Fruit fly (Drosophila melanogaster) whole organism, adult: ENCODE results near the gene COX7B.

Experiments used
- CG11617 ChIP-seq: fragments of 200-800 bp; sonication (Bioruptor generic); optimal IDR thresholded peaks from 2 replicates; lab custom pipeline; 2017; ENCODE audit warnings: mild to moderate bottlenecking, missing biosample characterization, missing genetic modification reagents, missing genetic modification characterization
- CG12768 ChIP-seq: fragments of 200-800 bp; sonication (Bioruptor generic); optimal IDR thresholded peaks from 2 replicates; lab custom pipeline; 2017; ENCODE audit warnings: missing biosample characterization, missing genetic modification characterization, mild to moderate bottlenecking, moderate library complexity, missing genetic modification reagents
- CG14711 ChIP-seq: fragments of 200-800 bp; sonication (Bioruptor generic); optimal IDR thresholded peaks from 2 replicates; lab custom pipeline; 2018; ENCODE audit warnings: missing biosample characterization, mild to moderate bottlenecking, missing genetic modification characterization, moderate library complexity
- CG1620 ChIP-seq: fragments of 200-800 bp; sonication (Bioruptor generic); optimal IDR thresholded peaks from 2 replicates; lab custom pipeline; 2016; ENCODE audit warnings: missing biosample characterization, missing genetic modification characterization
- CG33017 ChIP-seq: fragments of 200-800 bp; sonication (Bioruptor generic); optimal IDR thresholded peaks from 2 replicates; lab custom pipeline; 2018; ENCODE audit warnings: missing biosample characterization, mild to moderate bottlenecking, missing genetic modification characterization, moderate library complexity
- CG5204 ChIP-seq: fragments of 200-800 bp; sonication (Bioruptor generic); optimal IDR thresholded peaks from 2 replicates; lab custom pipeline; 2016; ENCODE audit warnings: missing biosample characterization, missing genetic modification characterization
- CG7045 ChIP-seq: fragments of 200-800 bp; sonication (Bioruptor generic); optimal IDR thresholded peaks from 2 replicates; lab custom pipeline; 2017; ENCODE audit warnings: missing biosample characterization, mild to moderate bottlenecking, missing genetic modification characterization
- CG7101 ChIP-seq: fragments of 200-800 bp; sonication (Bioruptor generic); optimal IDR thresholded peaks from 2 replicates; lab custom pipeline; 2018; ENCODE audit warnings: missing biosample characterization, mild to moderate bottlenecking, missing genetic modification characterization, moderate library complexity
- Clk ChIP-seq: fragments of 200-800 bp; sonication (Bioruptor generic); optimal IDR thresholded peaks from 2 replicates; lab custom pipeline; 2017; ENCODE audit warnings: missing biosample characterization, missing genetic modification characterization
- Crg-1 ChIP-seq: fragments of 200-800 bp; sonication (Bioruptor generic); optimal IDR thresholded peaks from 2 replicates; lab custom pipeline; 2016; ENCODE audit warnings: missing biosample characterization, missing genetic modification characterization
- Hr96 ChIP-seq: fragments of 200-800 bp; sonication (Bioruptor generic); optimal IDR thresholded peaks from 2 replicates; lab custom pipeline; 2016; ENCODE audit warnings: missing biosample characterization, missing genetic modification characterization
- Mnt ChIP-seq: fragments of 200-800 bp; sonication (Bioruptor generic); optimal IDR thresholded peaks from 2 replicates; lab custom pipeline; 2016; ENCODE audit warnings: missing biosample characterization, mild to moderate bottlenecking, missing genetic modification characterization
- bab1 ChIP-seq: fragments of 200-800 bp; sonication (Bioruptor generic); optimal IDR thresholded peaks from 3 replicates; lab custom pipeline; 2019; ENCODE audit warnings: missing biosample characterization, mild to moderate bottlenecking, missing genetic modification characterization, moderate library complexity
- cic ChIP-seq: fragments of 200-800 bp; sonication (Bioruptor generic); optimal IDR thresholded peaks from 2 replicates; lab custom pipeline; 2017; ENCODE audit warnings: missing biosample characterization, mild to moderate bottlenecking, missing genetic modification characterization, moderate library complexity
- cnc ChIP-seq, 2 experiments: fragments of >200 bp; optimal IDR thresholded peaks; 2 replicates each; lab custom pipeline; 2017
- kay ChIP-seq: fragments of 200-800 bp; sonication (Bioruptor generic); peaks from one replicate; lab custom pipeline; 2016; ENCODE audit warnings: missing biosample characterization, missing genetic modification characterization, borderline replicate concordance
- ovo ChIP-seq: fragments of 200-800 bp; sonication (Bioruptor generic); optimal IDR thresholded peaks from 2 replicates; lab custom pipeline; 2016; ENCODE audit warnings: missing biosample characterization, missing genetic modification characterization
- pad ChIP-seq: fragments of 200-800 bp; sonication (Bioruptor generic); optimal IDR thresholded peaks from 3 replicates; lab custom pipeline; 2017; ENCODE audit warnings: missing biosample characterization, missing genetic modification characterization, mild to moderate bottlenecking, moderate library complexity, missing genetic modification reagents
- tj ChIP-seq: fragments of 200-800 bp; sonication (Bioruptor generic); optimal IDR thresholded peaks from 3 replicates; lab custom pipeline; 2017; ENCODE audit warnings: missing biosample characterization, mild to moderate bottlenecking, missing genetic modification characterization, moderate library complexity
- toe ChIP-seq: fragments of 200-800 bp; sonication (Bioruptor generic); optimal IDR thresholded peaks from 2 replicates; lab custom pipeline; 2016; ENCODE audit warnings: missing biosample characterization, missing genetic modification characterization

Gene COX7B

DNA sequence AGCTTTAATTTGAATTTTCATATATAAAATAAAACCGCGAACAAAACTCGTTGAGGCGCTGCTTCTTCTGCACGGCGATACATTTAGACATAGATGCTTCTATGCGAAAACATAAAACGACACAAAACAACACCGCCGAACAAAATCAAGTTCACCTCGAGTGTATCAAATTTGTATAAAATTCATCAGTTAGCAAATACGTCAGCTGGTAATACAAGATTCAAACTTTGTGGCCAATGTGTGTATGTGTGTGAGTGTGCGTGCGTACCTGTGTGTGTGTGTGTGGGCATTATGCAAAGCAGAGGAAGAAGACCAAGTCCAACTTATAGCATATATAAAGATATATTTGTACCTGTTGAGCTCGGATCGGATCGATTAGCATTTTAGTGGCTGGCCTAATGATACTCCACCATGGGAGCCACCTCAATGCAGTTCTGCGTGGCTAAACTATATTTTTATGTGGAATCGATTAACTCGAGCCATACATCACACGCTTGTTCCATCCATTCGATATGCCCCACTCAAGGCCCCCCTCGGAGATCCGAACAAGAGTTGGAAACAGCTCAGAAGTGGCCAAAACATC is 30.8 kb upstream of the COX7B start:
- TF ChIP-seq Hr96 (GFP tag; lab: Kevin White, UChicago) (no peak), Mnt (no peak), CG7101 (no peak), CG7045 (GFP tag; lab: Kevin White, UChicago) (no peak), ovo (GFP tag; lab: Kevin White, UChicago) (no peak)

DNA sequence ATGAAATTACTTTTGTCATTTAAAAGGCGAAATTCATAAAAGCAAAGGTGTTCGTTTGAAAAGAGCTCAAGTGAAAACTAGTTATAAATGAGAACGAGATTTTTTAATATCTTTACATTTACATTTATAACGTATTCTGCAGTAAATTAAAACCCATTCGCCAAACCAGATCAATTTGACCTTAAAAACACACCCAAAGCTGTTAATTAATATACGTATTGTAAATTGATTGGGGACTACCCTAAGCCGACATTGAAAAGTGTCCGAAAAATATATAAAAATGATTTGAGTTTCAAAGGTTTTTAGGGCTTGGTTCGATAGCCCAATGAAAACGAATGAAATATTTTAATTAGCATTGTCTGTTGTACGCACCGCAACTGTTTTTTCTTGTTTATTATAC is 26.3 kb upstream of the COX7B start:
- TF ChIP-seq kay (GFP tag; lab: Kevin White, UChicago) (no peak), CG7045 (GFP tag; lab: Kevin White, UChicago) (no peak), cnc (optimal IDR thresholded peaks at IDR 0.05; lab: Kevin White, UChicago) (no peak), Mnt (no peak), CG14711 (tag; lab: Kevin White, UChicago) (no peak), tj (GFP tag; lab: Kevin White, UChicago) (no peak), CG12768 (GFP tag; lab: Kevin White, UChicago) (no peak), toe (no peak), CG5204 (no peak), CG7101 (no peak), Crg-1 (GFP tag; lab: Kevin White, UChicago) (no peak)

DNA sequence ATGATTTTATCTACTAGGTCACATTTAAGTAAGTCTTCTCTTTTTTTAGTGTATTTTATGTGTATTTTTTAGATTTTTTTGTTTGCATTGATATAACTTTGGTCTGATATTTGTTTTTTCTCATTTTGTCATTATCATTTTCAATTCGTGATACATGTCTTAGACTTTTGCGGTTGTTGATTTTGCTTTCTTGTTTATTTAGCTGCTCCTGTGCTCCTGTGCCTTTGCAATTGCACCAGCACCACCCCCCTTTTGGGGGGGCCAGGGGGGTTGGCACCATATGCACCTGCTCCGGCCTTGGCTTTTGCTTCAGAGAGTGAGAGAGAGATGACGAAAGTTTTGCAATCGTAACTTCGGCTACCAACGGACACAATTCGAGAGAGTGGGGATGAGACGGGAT is 24.4 kb upstream of the COX7B start:
- TF ChIP-seq CG7045 (GFP tag; lab: Kevin White, UChicago) (peak; percentile 91), pad (GFP tag; lab: Kevin White, UChicago) (peak; percentile 50), Hr96 (GFP tag; lab: Kevin White, UChicago) (peak; percentile 34), cic (peak; percentile 70), Mnt (peak; percentile 8), CG7101 (peak; percentile 54), cnc (optimal IDR thresholded peaks at IDR 0.05; lab: Kevin White, UChicago) (no peak), kay (GFP tag; lab: Kevin White, UChicago) (no peak), Crg-1 (GFP tag; lab: Kevin White, UChicago) (peak; percentile 71), CG5204 (peak; percentile 68), CG1620 (peak; percentile 37), CG14711 (tag; lab: Kevin White, UChicago) (no peak), toe (peak; percentile 47), Clk (GFP tag; lab: Kevin White, UChicago) (peak; percentile 55), bab1 (GFP tag; lab: Kevin White, UChicago) (no peak), CG33017 (peak; percentile 16), CG11617 (no peak), ovo (GFP tag; lab: Kevin White, UChicago) (peak; percentile 11), CG12768 (GFP tag; lab: Kevin White, UChicago) (peak; percentile 77), tj (GFP tag; lab: Kevin White, UChicago) (no peak)

DNA sequence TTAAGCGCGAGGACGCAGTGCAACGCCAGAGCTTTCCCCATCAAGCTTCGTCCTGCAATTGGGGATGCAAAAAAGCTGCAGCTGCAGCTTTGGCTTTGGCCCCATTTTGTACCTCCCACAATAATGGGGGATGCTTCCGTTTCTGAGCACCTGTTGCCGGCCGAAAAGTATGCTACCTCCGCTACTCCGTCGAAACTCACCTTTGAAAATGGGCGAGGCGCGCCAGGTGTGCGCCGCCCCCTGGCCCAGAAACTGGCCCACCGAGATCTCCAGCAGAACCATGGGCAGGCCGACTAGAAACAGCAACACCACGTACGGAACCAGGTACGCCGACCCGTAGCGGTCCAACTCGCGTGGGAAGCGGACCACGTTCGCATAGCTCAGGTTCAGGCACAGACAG is 23.9 kb upstream of the COX7B start:
- TF ChIP-seq CG7045 (GFP tag; lab: Kevin White, UChicago) (no peak), CG7101 (no peak), kay (GFP tag; lab: Kevin White, UChicago) (no peak)

DNA sequence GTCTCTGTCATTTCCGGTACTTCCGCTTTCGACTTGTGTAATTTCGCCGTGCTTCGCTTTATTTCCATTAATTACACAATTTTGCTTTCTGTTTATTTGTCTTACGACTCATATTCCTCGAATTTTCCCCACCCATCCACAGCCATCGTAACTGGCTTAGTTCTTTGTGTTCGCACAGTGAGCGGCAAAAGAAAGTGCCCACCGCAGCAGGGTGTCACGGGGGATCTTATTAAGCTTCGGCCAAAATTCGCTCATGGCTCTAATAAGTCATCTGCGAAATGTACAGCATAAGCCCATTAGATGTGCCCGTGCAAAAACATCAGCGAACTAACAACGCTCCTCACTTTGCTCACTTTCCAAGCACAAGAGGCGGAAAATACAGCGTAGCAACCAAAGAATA is 22.9 kb upstream of the COX7B start:
- TF ChIP-seq Hr96 (GFP tag; lab: Kevin White, UChicago) = no peak
- TF ChIP-seq CG1620 = no peak
- no peak for TF ChIP-seq tj (GFP tag; lab: Kevin White, UChicago)
- no peak for TF ChIP-seq kay (GFP tag; lab: Kevin White, UChicago)
- no peak for TF ChIP-seq CG5204
- no peak for TF ChIP-seq CG14711 (tag; lab: Kevin White, UChicago)
- no peak for TF ChIP-seq CG11617
- TF ChIP-seq ovo (GFP tag; lab: Kevin White, UChicago) = no peak
- no peak for TF ChIP-seq Clk (GFP tag; lab: Kevin White, UChicago)
- no peak for TF ChIP-seq cnc (optimal IDR thresholded peaks at IDR 0.05; lab: Kevin White, UChicago)
- TF ChIP-seq CG7101 = no peak
- no peak for TF ChIP-seq CG12768 (GFP tag; lab: Kevin White, UChicago)
- TF ChIP-seq bab1 (GFP tag; lab: Kevin White, UChicago) = no peak
- TF ChIP-seq CG33017 = no peak
- no peak for TF ChIP-seq cic
- TF ChIP-seq Crg-1 (GFP tag; lab: Kevin White, UChicago) = no peak
- TF ChIP-seq Mnt = no peak
- no peak for TF ChIP-seq CG7045 (GFP tag; lab: Kevin White, UChicago)
- TF ChIP-seq toe = no peak
- no peak for TF ChIP-seq pad (GFP tag; lab: Kevin White, UChicago)

DNA sequence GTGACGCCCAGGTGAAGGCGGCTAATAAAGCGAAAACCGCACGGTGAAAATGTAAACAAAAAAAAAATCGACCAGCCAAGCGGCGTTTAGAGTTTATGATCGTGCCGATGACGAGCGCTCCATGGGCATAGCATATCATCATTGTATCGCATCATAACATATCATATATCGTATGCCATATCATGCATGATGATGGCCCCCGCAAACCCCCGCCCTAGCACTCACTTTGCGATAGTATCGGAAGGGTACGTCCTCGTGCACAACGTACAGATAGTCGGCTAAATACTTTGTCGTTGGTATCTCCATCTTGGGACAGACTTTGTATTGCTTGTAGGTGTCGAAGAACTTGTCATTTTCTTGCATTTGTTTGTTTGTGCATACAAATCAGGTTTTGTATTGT is 22.0 kb upstream of the COX7B start:
- TF ChIP-seq pad (GFP tag; lab: Kevin White, UChicago) (no peak), CG11617 (no peak), CG5204 (no peak), CG7101 (no peak), CG14711 (tag; lab: Kevin White, UChicago) (no peak), Crg-1 (GFP tag; lab: Kevin White, UChicago) (no peak)

DNA sequence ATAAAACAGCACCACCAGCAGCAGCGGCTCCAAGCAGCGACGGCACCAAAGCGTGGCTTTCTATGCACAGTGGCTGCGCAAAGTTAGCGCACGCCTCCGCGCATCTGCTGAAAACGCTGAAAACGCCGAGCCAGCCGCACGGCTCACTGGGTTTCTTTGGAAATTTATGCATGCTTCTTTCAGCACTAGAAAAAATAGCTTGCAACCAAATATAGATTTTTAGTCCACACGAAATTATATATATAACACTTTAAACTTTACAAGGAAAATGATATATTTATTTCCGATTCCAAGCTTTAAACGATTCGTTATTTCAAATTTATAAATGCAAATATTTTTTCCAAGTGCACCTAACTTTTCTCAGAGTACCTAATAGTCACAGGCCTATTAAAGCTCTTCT is 20.6 kb upstream of the COX7B start:
- no peak for TF ChIP-seq Hr96 (GFP tag; lab: Kevin White, UChicago)
- TF ChIP-seq tj (GFP tag; lab: Kevin White, UChicago) = no peak
- no peak for TF ChIP-seq toe
- no peak for TF ChIP-seq cnc (optimal IDR thresholded peaks at IDR 0.05; lab: Kevin White, UChicago)
- no peak for TF ChIP-seq kay (GFP tag; lab: Kevin White, UChicago)
- no peak for TF ChIP-seq CG7045 (GFP tag; lab: Kevin White, UChicago)
- no peak for TF ChIP-seq Crg-1 (GFP tag; lab: Kevin White, UChicago)
- TF ChIP-seq CG1620 = no peak
- TF ChIP-seq CG7101 = no peak
- no peak for TF ChIP-seq CG12768 (GFP tag; lab: Kevin White, UChicago)
- TF ChIP-seq bab1 (GFP tag; lab: Kevin White, UChicago) = no peak
- TF ChIP-seq cic = no peak
- no peak for TF ChIP-seq Mnt
